Worm (Caenorhabditis elegans): ENCODE measurements around the gene irld-14.

irld-14 gene

ce11 chrV:14999485-15000023 lies 3.2 kb downstream of the irld-14 start, which contains the start of gene T01C3.11:
T01C3.11 (plus strand) TSS chrV:14999535.
- TF ChIP-seq W03F9.2 (tag; optimal IDR thresholded peaks at IDR 0.05) (no peak), dao-5 (tag; optimal IDR thresholded peaks at IDR 0.05) (no peak)

DNA sequence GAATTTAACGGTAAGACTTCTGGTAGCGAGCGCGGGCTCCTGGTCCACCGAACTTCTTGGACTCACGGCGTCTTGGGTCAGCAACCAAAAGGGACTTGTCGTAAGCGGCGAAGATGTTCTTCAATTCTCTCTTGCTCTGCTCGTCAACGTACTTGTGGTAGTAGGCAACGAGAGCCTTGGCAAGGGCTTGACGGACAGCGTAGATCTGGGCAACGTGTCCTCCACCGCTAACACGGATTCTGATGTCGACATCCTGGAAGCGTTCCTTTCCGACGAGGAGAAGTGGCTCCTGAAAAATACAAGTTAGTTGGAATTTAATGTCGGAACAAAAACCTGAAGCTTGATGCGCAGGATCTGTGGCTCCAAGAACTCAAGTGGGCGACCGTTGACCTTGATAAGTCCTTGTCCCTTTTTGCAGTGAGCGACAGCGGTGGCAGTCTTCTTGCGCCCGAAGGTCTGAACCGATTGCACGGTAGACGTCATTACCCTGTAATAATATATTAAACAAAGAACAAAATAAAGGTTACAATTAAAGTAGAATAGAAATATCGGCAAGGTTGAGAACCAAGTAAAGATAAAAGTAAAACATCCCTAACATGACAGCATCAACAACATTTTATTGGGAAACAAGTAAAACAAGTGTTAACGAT lies 3.8 kb downstream of the irld-14 start, which contains the start of gene rps-16:
TSS of gene rps-16 (minus strand) at position 487 of the 650 bp plus-strand sequence.
- TF ChIP-seq W03F9.2 (tag; optimal IDR thresholded peaks at IDR 0.05) (no peak), dao-5 (tag; optimal IDR thresholded peaks at IDR 0.05) (peak; percentile 19), him-1 (tag; optimal IDR thresholded peaks at IDR 0.05) (no peak)

- no peak for TF ChIP-seq dao-5 (tag; optimal IDR thresholded peaks at IDR 0.05)
Observed at ce11 chrV:15001536-15001935, 5.2 kb downstream of the irld-14 start.

ce11 chrV:15002184-15002690 lies 5.9 kb downstream of the irld-14 start, which contains the start of the genes fib-1 and mut-15:
fib-1 (minus strand) TSS chrV:15002223.
mut-15 (plus strand) TSS chrV:15002543.
- TF ChIP-seq dao-5 (tag; optimal IDR thresholded peaks at IDR 0.05): no peak
- peak; percentile 90 for TF ChIP-seq W03F9.2 (tag; optimal IDR thresholded peaks at IDR 0.05)
- peak; percentile 55 for TF ChIP-seq him-1 (tag; optimal IDR thresholded peaks at IDR 0.05)

- TF ChIP-seq dao-5 (tag; optimal IDR thresholded peaks at IDR 0.05): no peak
- TF ChIP-seq W03F9.2 (tag; optimal IDR thresholded peaks at IDR 0.05): no peak
- no peak for TF ChIP-seq him-1 (tag; optimal IDR thresholded peaks at IDR 0.05)
Observed at ce11 chrV:15004800-15005199, 8.5 kb downstream of the irld-14 start, which contains the start of gene hrde-2. hrde-2 (plus strand) TSS chrV:15005100.

- TF ChIP-seq dao-5 (tag; optimal IDR thresholded peaks at IDR 0.05) (no peak), W03F9.2 (tag; optimal IDR thresholded peaks at IDR 0.05) (no peak), him-1 (tag; optimal IDR thresholded peaks at IDR 0.05) (no peak)
Observed at ce11 chrV:15011560-15011959, 15.2 kb downstream of the irld-14 start, which contains the start of gene nmr-2. nmr-2 (minus strand) TSS chrV:15011660.

ce11 chrV:15012542-15013301 lies 16.4 kb downstream of the irld-14 start:
- TF ChIP-seq him-1 (tag; optimal IDR thresholded peaks at IDR 0.05) (no peak), dao-5 (tag; optimal IDR thresholded peaks at IDR 0.05) (no peak), W03F9.2 (tag; optimal IDR thresholded peaks at IDR 0.05) (no peak)

- TF ChIP-seq W03F9.2 (tag; optimal IDR thresholded peaks at IDR 0.05) (no peak), dao-5 (tag; optimal IDR thresholded peaks at IDR 0.05) (no peak), him-1 (tag; optimal IDR thresholded peaks at IDR 0.05) (no peak)
Observed at ce11 chrV:15013328-15013727, 17.0 kb downstream of the irld-14 start.

ce11 chrV:15014164-15014563 lies 17.8 kb downstream of the irld-14 start, which contains the start of gene obr-2:
obr-2 (minus strand) TSS chrV:15014264.
- no peak for TF ChIP-seq W03F9.2 (tag; optimal IDR thresholded peaks at IDR 0.05)
- TF ChIP-seq dao-5 (tag; optimal IDR thresholded peaks at IDR 0.05): no peak
- TF ChIP-seq him-1 (tag; optimal IDR thresholded peaks at IDR 0.05): no peak

DNA sequence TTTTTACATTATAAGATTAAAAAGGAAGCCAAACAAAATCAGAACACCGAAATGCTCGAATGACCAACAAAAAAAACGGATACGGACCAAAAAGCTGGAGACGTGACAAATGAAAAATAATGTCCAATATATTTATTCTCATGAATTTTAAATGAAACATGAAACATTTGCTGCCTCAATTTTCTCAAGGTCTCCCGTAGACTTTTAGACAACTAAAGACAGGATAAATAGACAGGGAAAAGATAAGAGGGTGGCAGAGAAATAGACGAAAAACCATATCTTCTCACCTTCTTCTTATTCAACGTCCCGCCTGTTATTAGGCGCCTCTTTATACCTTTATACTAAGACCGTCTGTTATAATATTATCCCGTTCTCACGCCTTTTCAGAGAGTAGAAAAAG lies 19.5 kb downstream of the irld-14 start:
- TF ChIP-seq him-1 (tag; optimal IDR thresholded peaks at IDR 0.05) (no peak), dao-5 (tag; optimal IDR thresholded peaks at IDR 0.05) (no peak), W03F9.2 (tag; optimal IDR thresholded peaks at IDR 0.05) (no peak)

ce11 chrV:15016795-15017429 lies 20.6 kb downstream of the irld-14 start:
- no peak for TF ChIP-seq dao-5 (tag; optimal IDR thresholded peaks at IDR 0.05)

DNA sequence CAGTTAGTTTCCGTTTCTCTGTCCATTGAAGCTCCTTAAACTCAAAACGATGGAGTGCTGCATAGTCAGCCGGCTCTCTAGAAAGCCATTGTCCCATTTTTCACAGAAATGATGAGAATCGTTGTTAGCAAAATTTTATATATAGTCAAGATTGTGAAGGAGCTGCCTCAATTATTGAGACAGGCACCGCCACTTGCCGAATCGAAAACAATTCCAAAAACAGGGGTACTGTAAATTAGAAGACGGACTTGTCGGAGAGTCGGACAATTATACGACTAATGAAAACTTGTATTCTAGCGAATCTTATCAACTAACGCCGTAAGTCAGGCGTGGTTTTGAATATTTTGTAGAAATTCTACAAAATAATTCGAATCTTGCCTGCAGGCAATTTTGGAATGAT lies 23.9 kb downstream of the irld-14 start, which contains the start of gene F14H8.2:
TSS of gene F14H8.2 (minus strand) at position 101 of the 400 bp plus-strand sequence.
- TF ChIP-seq dao-5 (tag; optimal IDR thresholded peaks at IDR 0.05) (no peak), him-1 (tag; optimal IDR thresholded peaks at IDR 0.05) (no peak)

ce11 chrV:15020732-15021131 lies 24.4 kb downstream of the irld-14 start, which contains the start of gene F14H8.5:
F14H8.5 (plus strand) TSS chrV:15021032.
- no peak for TF ChIP-seq W03F9.2 (tag; optimal IDR thresholded peaks at IDR 0.05)
- no peak for TF ChIP-seq him-1 (tag; optimal IDR thresholded peaks at IDR 0.05)
- no peak for TF ChIP-seq dao-5 (tag; optimal IDR thresholded peaks at IDR 0.05)
